Fruit fly (Drosophila melanogaster) whole organism, pupa: ENCODE data around the gene CG13728.

Source experiments
- CG10348 ChIP-seq: fragments of 200-800 bp; sonication (Bioruptor generic); IDR thresholded peaks from 2 replicates; pipeline ENCODE4 v1.3.6; 2022; ENCODE audit warnings: missing biosample characterization, missing genetic modification characterization
- CG12605 ChIP-seq: fragments of 200-800 bp; sonication (Bioruptor generic); IDR thresholded peaks from 2 replicates; pipeline ENCODE4 v1.3.6; 2022; ENCODE audit warnings: missing biosample characterization, missing genetic modification characterization
- CG13204 ChIP-seq: fragments of 200-800 bp; sonication (Bioruptor generic); optimal IDR thresholded peaks from 2 replicates; lab custom pipeline; 2018; ENCODE audit warnings: missing biosample characterization, mild to moderate bottlenecking, missing genetic modification characterization, moderate library complexity
- CG14655 ChIP-seq: fragments of 200-800 bp; sonication (Bioruptor generic); optimal IDR thresholded peaks from 3 replicates; lab custom pipeline; 2017; ENCODE audit warnings: mild to moderate bottlenecking, missing biosample characterization, missing genetic modification reagents, missing genetic modification characterization
- CG15710 ChIP-seq: fragments of 200-800 bp; sonication (Bioruptor generic); optimal IDR thresholded peaks from 2 replicates; lab custom pipeline; 2018; ENCODE audit warnings: missing biosample characterization, mild to moderate bottlenecking, missing genetic modification characterization, moderate library complexity
- CG17806 ChIP-seq: fragments of 200-800 bp; sonication (Bioruptor generic); optimal IDR thresholded peaks from 2 replicates; lab custom pipeline; 2018; ENCODE audit warnings: missing biosample characterization, mild to moderate bottlenecking, missing genetic modification characterization, moderate library complexity
- CG32121 ChIP-seq: fragments of 200-800 bp; sonication (Bioruptor generic); IDR thresholded peaks from 2 replicates; pipeline ENCODE4 v1.3.6; 2022; ENCODE audit warnings: missing biosample characterization, missing genetic modification characterization
- CG34367 ChIP-seq: fragments of 200-800 bp; sonication (Bioruptor generic); optimal IDR thresholded peaks from 2 replicates; lab custom pipeline; 2018; ENCODE audit warnings: missing biosample characterization, mild to moderate bottlenecking, missing genetic modification characterization
- CG4496 ChIP-seq: fragments of 200-800 bp; sonication (Bioruptor generic); IDR thresholded peaks from 3 replicates; pipeline ENCODE4 v1.3.6; 2022; ENCODE audit warnings: missing biosample characterization, missing genetic modification characterization
- CG8159 ChIP-seq: fragments of 200-800 bp; sonication (Bioruptor generic); optimal IDR thresholded peaks from 3 replicates; lab custom pipeline; 2018; ENCODE audit warnings: missing biosample characterization, mild to moderate bottlenecking, missing genetic modification characterization, moderate library complexity
- CG8301 ChIP-seq: fragments of 200-800 bp; sonication (Bioruptor generic); optimal IDR thresholded peaks from 2 replicates; lab custom pipeline; 2018; ENCODE audit warnings: missing biosample characterization, mild to moderate bottlenecking, missing genetic modification characterization
- CG9948 ChIP-seq: fragments of 200-800 bp; sonication (Bioruptor generic); optimal IDR thresholded peaks from 2 replicates; lab custom pipeline; 2018; ENCODE audit warnings: missing biosample characterization, mild to moderate bottlenecking, missing genetic modification characterization, moderate library complexity
- D1 ChIP-seq: fragments of 200-800 bp; sonication (Bioruptor generic); optimal IDR thresholded peaks from 2 replicates; lab custom pipeline; 2018; ENCODE audit warnings: missing biosample characterization, mild to moderate bottlenecking, missing genetic modification characterization, moderate library complexity
- EcR ChIP-seq: fragments of 200-800 bp; sonication (Bioruptor generic); optimal IDR thresholded peaks from 3 replicates; lab custom pipeline; 2019; ENCODE audit warnings: missing biosample characterization, missing genetic modification characterization, mild to moderate bottlenecking, moderate library complexity, missing genetic modification reagents
- Ets98B ChIP-seq: fragments of 200-800 bp; sonication (Bioruptor generic); IDR thresholded peaks from 2 replicates; pipeline ENCODE4 v1.3.6; 2022; ENCODE audit warnings: missing biosample characterization, missing genetic modification characterization
- Pif1A ChIP-seq: fragments of 200-800 bp; sonication (Bioruptor generic); optimal IDR thresholded peaks from 3 replicates; lab custom pipeline; 2016; ENCODE audit warnings: missing biosample characterization, missing genetic modification characterization
- Pif1B ChIP-seq: fragments of 200-800 bp; sonication (Bioruptor generic); optimal IDR thresholded peaks from 3 replicates; lab custom pipeline; 2016; ENCODE audit warnings: missing biosample characterization, missing genetic modification characterization
- Snoo ChIP-seq: fragments of 200-800 bp; sonication (Bioruptor generic); optimal IDR thresholded peaks from 3 replicates; lab custom pipeline; 2017; ENCODE audit warnings: missing biosample characterization, mild to moderate bottlenecking, missing genetic modification characterization, inconsistent platforms
- fd96Ca ChIP-seq: fragments of 200-800 bp; sonication (Bioruptor generic); IDR thresholded peaks from 3 replicates; pipeline ENCODE4 v1.3.6; 2022; ENCODE audit warnings: missing biosample characterization, missing genetic modification characterization
- gl ChIP-seq: fragments of 200-800 bp; sonication (Bioruptor generic); optimal IDR thresholded peaks from 2 replicates; lab custom pipeline; 2018; ENCODE audit warnings: missing biosample characterization, mild to moderate bottlenecking, missing genetic modification characterization
- rn ChIP-seq: fragments of 200-800 bp; sonication (Bioruptor generic); IDR thresholded peaks from 2 replicates; pipeline ENCODE4 v1.3.6; 2022; ENCODE audit warnings: missing biosample characterization, missing genetic modification characterization

CG13728 gene

DNA sequence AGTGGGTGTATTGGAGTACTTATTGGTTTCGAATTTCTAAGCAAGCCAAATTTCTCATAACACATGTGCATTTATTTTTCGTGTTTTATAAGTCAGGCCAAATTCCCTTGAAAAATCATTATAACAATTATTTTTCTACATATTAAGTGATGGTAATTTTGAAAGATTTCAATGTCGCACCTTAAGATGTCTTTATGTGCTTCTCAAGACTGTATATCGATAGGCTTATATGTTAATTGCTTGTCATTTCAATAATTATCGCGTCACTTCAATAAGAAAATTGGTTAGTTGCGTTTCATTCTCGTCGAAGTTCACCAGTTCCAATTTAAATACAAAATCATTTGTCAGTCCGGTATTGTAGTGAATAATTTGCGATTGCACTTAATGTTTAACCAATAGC, 31.0 kb downstream of the CG13728 start, which contains the start of gene CG7692:
Gene CG7692, plus strand, starts transcription at position 301 of the 400 bp plus-strand sequence.
- no peak for TF ChIP-seq fd96Ca
- TF ChIP-seq CG12605 (GFP tag; lab: Robert Waterston, UW), result no peak
- TF ChIP-seq D1, result no peak
- TF ChIP-seq CG10348 (GFP tag; lab: Robert Waterston, UW), result no peak
- TF ChIP-seq CG32121 (GFP tag; lab: Robert Waterston, UW), result no peak
- no peak for TF ChIP-seq CG9948 (tag; lab: Kevin White, UChicago)
- TF ChIP-seq EcR (GFP tag; lab: Kevin White, UChicago), result no peak
- no peak for TF ChIP-seq Ets98B
- no peak for TF ChIP-seq Snoo
- no peak for TF ChIP-seq gl
- TF ChIP-seq CG4496 (GFP tag; lab: Robert Waterston, UW), result no peak
- TF ChIP-seq Pif1A (GFP tag; lab: Kevin White, UChicago), result no peak
- TF ChIP-seq CG13204 (GFP tag; lab: Kevin White, UChicago), result no peak
- TF ChIP-seq rn, result no peak
- TF ChIP-seq Pif1B, result no peak
- TF ChIP-seq CG8301 (tag; lab: Kevin White, UChicago), result no peak

DNA sequence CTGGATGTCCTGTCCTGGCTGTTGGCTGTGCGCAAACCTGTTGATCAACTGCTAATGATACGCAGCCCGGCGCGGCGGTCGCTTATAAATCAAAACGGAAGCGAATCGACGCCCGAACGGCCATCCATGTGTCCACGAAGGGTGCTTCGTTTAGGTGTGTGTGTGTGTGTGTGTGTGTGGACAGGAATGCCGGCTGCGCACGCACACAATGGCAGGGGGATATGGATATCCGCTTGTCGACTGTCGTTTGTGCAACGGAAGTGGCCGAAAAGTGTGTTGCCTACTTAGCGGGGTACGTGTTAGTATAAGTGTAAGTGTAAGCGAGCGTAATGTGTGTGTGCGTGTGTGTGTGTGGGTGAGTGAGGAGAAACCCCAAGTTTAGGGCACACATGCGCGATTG, 32.9 kb downstream of the CG13728 start, which contains the start of gene Mip:
Gene Mip, minus strand, starts transcription at position 63 of the 400 bp plus-strand sequence.
- TF ChIP-seq CG17806 (tag; lab: Kevin White, UChicago) (no peak), CG13204 (GFP tag; lab: Kevin White, UChicago) (no peak), CG9948 (tag; lab: Kevin White, UChicago) (no peak), Snoo (no peak), Pif1B (no peak), CG32121 (GFP tag; lab: Robert Waterston, UW) (no peak), CG14655 (no peak), CG10348 (GFP tag; lab: Robert Waterston, UW) (no peak), CG34367 (no peak), fd96Ca (no peak), Pif1A (GFP tag; lab: Kevin White, UChicago) (no peak)
- TF ChIP-seq, all 21 proteins: peak for 0

DNA sequence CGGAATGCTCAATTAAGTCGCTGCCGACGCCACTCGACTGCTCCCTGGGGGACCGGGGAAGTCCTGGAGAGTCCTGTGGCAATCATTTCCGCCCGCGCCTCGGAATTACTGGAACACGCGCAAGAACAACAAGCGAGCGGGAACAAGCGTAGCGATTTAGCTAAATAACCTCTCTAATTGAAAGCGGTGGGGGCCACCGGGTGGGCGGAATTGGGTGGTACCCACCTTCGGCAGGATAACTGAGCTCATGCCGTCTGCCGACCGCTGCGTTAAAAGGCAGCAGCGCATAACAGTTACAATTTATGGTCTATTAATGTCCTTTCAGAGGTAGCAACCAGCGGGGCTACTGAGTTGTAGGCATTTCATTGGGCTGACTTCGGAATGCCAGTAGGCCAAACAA, 36.1 kb downstream of the CG13728 start:
- no peak for TF ChIP-seq CG15710
- no peak for TF ChIP-seq CG12605 (GFP tag; lab: Robert Waterston, UW)
- no peak for TF ChIP-seq CG8159 (tag; lab: Kevin White, UChicago)
- no peak for TF ChIP-seq rn
- TF ChIP-seq Ets98B, result no peak
- no peak for TF ChIP-seq CG34367
- no peak for TF ChIP-seq CG13204 (GFP tag; lab: Kevin White, UChicago)
- TF ChIP-seq gl, result no peak
- no peak for TF ChIP-seq CG4496 (GFP tag; lab: Robert Waterston, UW)
- no peak for TF ChIP-seq CG32121 (GFP tag; lab: Robert Waterston, UW)
- TF ChIP-seq CG8301 (tag; lab: Kevin White, UChicago), result no peak
- TF ChIP-seq CG14655, result no peak

DNA sequence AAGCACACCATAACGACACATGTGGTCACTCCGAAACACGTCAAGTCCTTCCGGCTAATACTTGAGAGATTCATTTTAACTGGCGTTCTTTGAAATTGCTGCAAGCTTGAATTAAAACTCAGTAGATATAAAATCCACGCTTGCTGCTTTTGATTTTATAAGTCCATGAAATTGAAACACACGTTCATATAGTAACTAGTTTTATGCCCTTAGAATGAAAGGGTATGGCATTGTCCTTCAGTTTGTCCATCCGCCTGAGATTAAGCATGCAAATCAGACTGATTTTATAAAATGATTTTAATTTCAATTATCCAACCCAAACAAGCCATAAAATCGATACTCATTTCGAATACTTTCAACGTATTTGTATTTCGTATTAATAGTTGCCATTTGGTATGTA, 37.9 kb downstream of the CG13728 start, which contains the start of gene brv2:
Gene brv2, minus strand, starts transcription at position 101 of the 400 bp plus-strand sequence.
- no peak for TF ChIP-seq EcR (GFP tag; lab: Kevin White, UChicago)

DNA sequence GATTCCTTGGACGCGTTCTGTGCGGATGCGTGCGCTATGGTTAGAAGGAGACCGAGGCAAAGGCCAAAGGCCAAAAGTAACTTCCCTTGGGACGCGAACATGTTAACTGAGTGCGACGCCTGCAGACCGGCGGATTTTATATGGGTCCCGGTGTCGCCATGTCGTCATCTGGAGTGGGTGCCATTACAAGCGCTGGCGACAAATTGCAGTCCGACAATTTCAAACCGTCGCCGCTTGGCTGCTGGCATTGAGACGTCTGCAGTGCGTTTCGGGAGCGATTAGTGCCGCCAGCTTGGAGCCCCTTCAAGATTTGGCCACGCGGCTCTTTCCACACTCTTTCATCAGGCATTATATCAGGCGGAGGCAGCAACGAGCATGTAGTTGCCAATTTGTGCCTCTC, 41.3 kb downstream of the CG13728 start, which contains the start of gene CG13727:
Gene CG13727, minus strand, starts transcription at position 101 of the 400 bp plus-strand sequence.
- TF ChIP-seq CG14655 (no peak), Snoo (no peak), EcR (GFP tag; lab: Kevin White, UChicago) (no peak), CG15710 (no peak)

DNA sequence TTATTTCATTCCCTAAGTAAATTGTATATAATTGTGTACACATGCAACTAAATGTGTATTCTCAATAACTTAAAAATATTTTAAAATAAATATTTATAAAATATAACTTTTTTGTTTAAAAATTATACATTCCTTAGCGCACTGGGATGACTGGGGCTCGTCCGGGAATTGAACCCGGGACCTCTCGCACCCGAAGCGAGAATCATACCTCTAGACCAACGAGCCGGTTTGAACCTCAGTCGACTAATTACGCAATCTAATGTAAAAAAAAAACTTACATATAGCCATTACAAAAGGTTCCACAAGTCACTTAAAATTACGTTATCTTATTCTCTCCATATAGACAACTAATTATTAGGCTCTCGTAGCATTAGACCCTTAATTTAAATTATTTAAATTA, 42.8 kb downstream of the CG13728 start:
- no peak for TF ChIP-seq CG17806 (tag; lab: Kevin White, UChicago)
- TF ChIP-seq CG10348 (GFP tag; lab: Robert Waterston, UW), result no peak
- TF ChIP-seq rn, result no peak
- TF ChIP-seq, all 21 proteins: peak for 0

DNA sequence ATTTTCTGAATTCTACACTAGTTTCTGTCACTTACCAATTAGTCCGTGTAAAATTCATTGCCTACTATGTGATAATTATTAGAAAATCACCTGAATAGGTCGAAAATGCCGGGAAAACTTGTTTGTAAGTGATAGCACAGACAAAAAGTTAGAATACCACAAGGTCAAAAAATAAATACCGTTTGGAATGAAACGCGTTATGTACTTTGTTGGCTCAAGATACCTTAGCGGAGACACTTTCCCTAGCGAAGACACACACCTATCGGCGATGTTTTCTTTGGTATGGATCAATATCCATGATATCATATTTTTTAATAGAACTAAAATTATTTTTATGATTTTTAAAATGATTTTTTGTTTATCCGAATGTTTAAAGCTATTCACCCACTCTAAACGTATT, 43.4 kb downstream of the CG13728 start, which contains the start of gene CG6479:
Gene CG6479, minus strand, starts transcription at position 141 of the 400 bp plus-strand sequence.
- TF ChIP-seq rn (no peak), D1 (peak; percentile 63)
